Worm (Caenorhabditis elegans): Measurements from ENCODE around the gene ZK418.11.

Gene ZK418.11

ce11 chrIII:7084908-7085307, 15.2 kb upstream of the ZK418.11 start, which contains the start of gene tofu-7:
TSS of gene tofu-7 (minus strand) at chrIII:7085018.
- TF ChIP-seq rcor-1 (GFP tag; IDR thresholded peaks at IDR 0.05) (no peak), F52B5.7 (tag; optimal IDR thresholded peaks at IDR 0.05) (no peak), dox-1 (GFP tag; IDR thresholded peaks at IDR 0.05) (peak; percentile 37; the same call in 1 of the 2 replicates), tbp1 (GFP tag; optimal IDR thresholded peaks at IDR 0.05) (no peak), nhr-120 (GFP tag; IDR thresholded peaks at IDR 0.05) (no peak), ets-4 (GFP tag; optimal IDR thresholded peaks at IDR 0.05) (no peak), B0261.1 (tag; optimal IDR thresholded peaks at IDR 0.05) (no peak), efl-1 (GFP tag; optimal IDR thresholded peaks at IDR 0.05) (peak; percentile 80), xnd-1 (tag; optimal IDR thresholded peaks at IDR 0.05) (no peak), sdz-38 (tag; optimal IDR thresholded peaks at IDR 0.05) (no peak), rpc-1 (optimal IDR thresholded peaks at IDR 0.05) (no peak), rpc-1 (tag; optimal IDR thresholded peaks at IDR 0.05) (no peak), B0019.2 (GFP tag; conservative IDR thresholded peaks at IDR 0.05) (peak; percentile 66; the same call in 1 of the 2 replicates), ceh-27 (GFP tag; optimal IDR thresholded peaks at IDR 0.05) (no peak), madf-6 (GFP tag; IDR thresholded peaks at IDR 0.05) (0 out of 2 replicates have a peak, but pooled peaks have one; percentile 34), hrde-1 (tag; optimal IDR thresholded peaks at IDR 0.05; ENCODE audit: borderline replicate concordance) (peak; percentile 11), B0336.3 (GFP tag; IDR thresholded peaks at IDR 0.05) (no peak), zfh-2 (GFP tag; conservative IDR thresholded peaks at IDR 0.05) (no peak), lin-54 (GFP tag; optimal IDR thresholded peaks at IDR 0.05) (peak; percentile 72), ceh-40 (GFP tag; IDR thresholded peaks at IDR 0.05) (no peak), nfyb-1 (GFP tag; IDR thresholded peaks at IDR 0.05) (no peak), hmg-1.2 (GFP tag; IDR thresholded peaks at IDR 0.05) (no peak), F33H1.4 (GFP tag; IDR thresholded peaks at IDR 0.05) (peak; percentile 51), madf-10 (tag; optimal IDR thresholded peaks at IDR 0.05) (no peak), D2030.7 (GFP tag; IDR thresholded peaks at IDR 0.05) (peak; percentile 28; the same call in 1 of the 2 replicates), pha-4 (tag; optimal IDR thresholded peaks at IDR 0.05) (no peak), mel-28 (tag; optimal IDR thresholded peaks at IDR 0.05; ENCODE audit: borderline replicate concordance) (no peak), bed-2 (GFP tag; IDR thresholded peaks at IDR 0.05) (no peak), nhr-179 (tag; optimal IDR thresholded peaks at IDR 0.05) (no peak), cebp-1 (GFP tag; IDR thresholded peaks at IDR 0.05) (no peak), cebp-1 (tag; optimal IDR thresholded peaks at IDR 0.05) (no peak), egl-18 (GFP tag; IDR thresholded peaks at IDR 0.05) (no peak), rec-8 (tag; optimal IDR thresholded peaks at IDR 0.05) (no peak), hsf-1 (GFP tag; IDR thresholded peaks at IDR 0.05) (peak; percentile 6; the same call in 1 of the 2 replicates), Y95B8A.8 (GFP tag; IDR thresholded peaks at IDR 0.05) (no peak), F57C9.4 (tag; optimal IDR thresholded peaks at IDR 0.05) (no peak), Y67H2A.10 (GFP tag; conservative IDR thresholded peaks at IDR 0.05) (no peak), F49E8.2 (tag; optimal IDR thresholded peaks at IDR 0.05; ENCODE audit: insufficient read depth) (peak; percentile 11), dpl-1 (GFP tag; optimal IDR thresholded peaks at IDR 0.05) (peak; percentile 27), him-1 (tag; optimal IDR thresholded peaks at IDR 0.05) (peak; percentile 30), madf-8 (GFP tag; conservative IDR thresholded peaks at IDR 0.05) (no peak), nhr-27 (tag; optimal IDR thresholded peaks at IDR 0.05) (no peak), F23B12.7 (tag; optimal IDR thresholded peaks at IDR 0.05; ENCODE audit: insufficient read depth) (peak; percentile 2), lsl-1 (GFP tag; optimal IDR thresholded peaks at IDR 0.05) (peak; percentile 34)
